Fruit fly (Drosophila melanogaster) whole organism, prepupa: ENCODE measurements around the gene Tomosyn.
A peak's percentile ranks its signal among the peaks of the same experiment; 100 is the strongest.

Experiments
- Blimp-1 ChIP-seq: fragments of 200-800 bp; sonication (Bioruptor generic); optimal IDR thresholded peaks from 3 replicates; lab custom pipeline; 2017; ENCODE audit warnings: missing biosample characterization, missing genetic modification characterization, mild to moderate bottlenecking, moderate library complexity, missing genetic modification reagents
- CG10631 ChIP-seq: fragments of 200-800 bp; sonication (Bioruptor generic); optimal IDR thresholded peaks from 2 replicates; lab custom pipeline; 2016; ENCODE audit warnings: missing biosample characterization, missing genetic modification characterization
- CG10669 ChIP-seq: fragments of 200-800 bp; sonication (Bioruptor generic); optimal IDR thresholded peaks from 3 replicates; lab custom pipeline; 2018; ENCODE audit warnings: missing biosample characterization, mild to moderate bottlenecking, missing genetic modification characterization, moderate library complexity
- CG11294 ChIP-seq: fragments of 200-800 bp; sonication (Bioruptor generic); IDR thresholded peaks from 2 replicates; pipeline ENCODE4 v1.3.6; 2022; ENCODE audit warnings: missing biosample characterization, missing genetic modification characterization
- CG11902 ChIP-seq: fragments of 200-800 bp; sonication (Bioruptor generic); optimal IDR thresholded peaks from 3 replicates; lab custom pipeline; 2016; ENCODE audit warnings: missing biosample characterization, missing genetic modification characterization
- CG16779 ChIP-seq: fragments of 200-800 bp; sonication (Bioruptor generic); optimal IDR thresholded peaks from 3 replicates; lab custom pipeline; 2017; ENCODE audit warnings: missing biosample characterization, mild to moderate bottlenecking, missing genetic modification characterization
- CG3032 ChIP-seq: fragments of 200-800 bp; optimal IDR thresholded peaks from 2 replicates; lab custom pipeline; 2019; ENCODE audit warnings: missing biosample characterization, mild to moderate bottlenecking, missing genetic modification characterization, moderate library complexity
- CG31627 ChIP-seq: fragments of 200-800 bp; sonication (Bioruptor generic); optimal IDR thresholded peaks from 3 replicates; lab custom pipeline; 2016; ENCODE audit warnings: missing biosample characterization, missing genetic modification characterization
- CG32006 ChIP-seq: fragments of 200-800 bp; sonication (Bioruptor generic); optimal IDR thresholded peaks from 3 replicates; lab custom pipeline; 2017; ENCODE audit warnings: missing biosample characterization, mild to moderate bottlenecking, missing genetic modification characterization
- CG34406 ChIP-seq: fragments of 200-800 bp; sonication (Bioruptor generic); optimal IDR thresholded peaks from 3 replicates; lab custom pipeline; 2016; ENCODE audit warnings: missing biosample characterization, missing genetic modification characterization
- CG3919 ChIP-seq: fragments of 200-800 bp; sonication (Bioruptor generic); optimal IDR thresholded peaks from 3 replicates; lab custom pipeline; 2016; ENCODE audit warnings: missing biosample characterization, missing genetic modification characterization
- CG4318 ChIP-seq: fragments of 200-800 bp; sonication (Bioruptor generic); optimal IDR thresholded peaks from 3 replicates; lab custom pipeline; 2017; ENCODE audit warnings: missing biosample characterization, mild to moderate bottlenecking, missing genetic modification characterization
- CG6163 ChIP-seq: fragments of 200-800 bp; sonication (Bioruptor generic); IDR thresholded peaks from 3 replicates; pipeline ENCODE4 v1.3.6; 2022; ENCODE audit warnings: missing biosample characterization, missing genetic modification characterization
- CG6276 ChIP-seq: fragments of 200-800 bp; sonication (Bioruptor generic); optimal IDR thresholded peaks from 2 replicates; lab custom pipeline; 2017; ENCODE audit warnings: missing biosample characterization, mild to moderate bottlenecking, missing genetic modification characterization
- CG6792 ChIP-seq: fragments of 200-800 bp; sonication (Bioruptor generic); optimal IDR thresholded peaks from 3 replicates; lab custom pipeline; 2016; ENCODE audit warnings: missing biosample characterization, missing genetic modification characterization
- CG6808 ChIP-seq: fragments of 200-800 bp; sonication (Bioruptor generic); optimal IDR thresholded peaks from 3 replicates; lab custom pipeline; 2017; ENCODE audit warnings: missing biosample characterization, missing genetic modification characterization, mild to moderate bottlenecking, moderate library complexity, missing genetic modification reagents
- CG7368 ChIP-seq: fragments of 200-800 bp; sonication (Bioruptor generic); optimal IDR thresholded peaks from 3 replicates; lab custom pipeline; 2016; ENCODE audit warnings: missing biosample characterization, missing genetic modification characterization
- CG8119 ChIP-seq: fragments of 200-800 bp; sonication (Bioruptor generic); IDR thresholded peaks from 3 replicates; pipeline ENCODE4 v1.3.6; 2022; ENCODE audit warnings: missing biosample characterization, missing genetic modification characterization
- CG8319 ChIP-seq: fragments of 200-800 bp; sonication (Bioruptor generic); optimal IDR thresholded peaks from 3 replicates; lab custom pipeline; 2016; ENCODE audit warnings: missing biosample characterization, missing genetic modification characterization
- CG9139 ChIP-seq: fragments of 200-800 bp; sonication (Bioruptor generic); optimal IDR thresholded peaks from 3 replicates; lab custom pipeline; 2017; ENCODE audit warnings: missing biosample characterization, mild to moderate bottlenecking, missing genetic modification characterization
- Eip75B ChIP-seq: fragments of 200-800 bp; sonication (Bioruptor generic); optimal IDR thresholded peaks from 3 replicates; lab custom pipeline; 2016; ENCODE audit warnings: missing biosample characterization, missing genetic modification characterization
- Eip78C ChIP-seq: fragments of 200-800 bp; sonication (Bioruptor generic); peaks from one replicate; lab custom pipeline; 2016; ENCODE audit warnings: missing biosample characterization, missing genetic modification characterization
- Eip93F ChIP-seq: fragments of 200-800 bp; sonication (Bioruptor generic); optimal IDR thresholded peaks from 2 replicates; lab custom pipeline; 2016; ENCODE audit warnings: missing biosample characterization, mild to moderate bottlenecking, missing genetic modification characterization
- Ets21C ChIP-seq: fragments of 200-800 bp; sonication (Bioruptor generic); optimal IDR thresholded peaks from 3 replicates; lab custom pipeline; 2016; ENCODE audit warnings: missing biosample characterization, missing genetic modification characterization
- Ets96B ChIP-seq: fragments of 200-800 bp; optimal IDR thresholded peaks from 2 replicates; lab custom pipeline; 2019; ENCODE audit warnings: missing biosample characterization, mild to moderate bottlenecking, missing genetic modification characterization, moderate library complexity
- Gug ChIP-seq: fragments of 200-800 bp; sonication (Bioruptor generic); IDR thresholded peaks from 2 replicates; pipeline ENCODE4 v1.3.6; 2022; ENCODE audit warnings: missing biosample characterization, missing genetic modification characterization
- Hr38 ChIP-seq: sonication (Bioruptor generic); optimal IDR thresholded peaks from 2 replicates; lab custom pipeline; 2016; ENCODE audit warnings: missing biosample characterization, missing genetic modification characterization
- Hr39 ChIP-seq: fragments of 200-800 bp; sonication (Bioruptor generic); optimal IDR thresholded peaks from 2 replicates; lab custom pipeline; 2016; ENCODE audit warnings: missing biosample characterization, missing genetic modification characterization
- Hr4 ChIP-seq: fragments of 200-800 bp; sonication (Bioruptor generic); optimal IDR thresholded peaks from 3 replicates; lab custom pipeline; 2016; ENCODE audit warnings: missing biosample characterization, missing genetic modification characterization
- Lpt ChIP-seq: fragments of 200-800 bp; sonication (Bioruptor generic); optimal IDR thresholded peaks from 3 replicates; lab custom pipeline; 2016; ENCODE audit warnings: missing biosample characterization, missing genetic modification characterization
- Met ChIP-seq: fragments of 200-800 bp; sonication (Bioruptor generic); optimal IDR thresholded peaks from 3 replicates; lab custom pipeline; 2016; ENCODE audit warnings: missing biosample characterization, missing genetic modification characterization
- OdsH ChIP-seq: fragments of 200-800 bp; sonication (Bioruptor generic); optimal IDR thresholded peaks from 3 replicates; lab custom pipeline; 2016; ENCODE audit warnings: missing biosample characterization, missing genetic modification characterization
- Sox102F ChIP-seq: fragments of 200-800 bp; sonication (Bioruptor generic); optimal IDR thresholded peaks from 2 replicates; lab custom pipeline; 2016; ENCODE audit warnings: missing biosample characterization, mild to moderate bottlenecking, missing genetic modification characterization
- Sox14 ChIP-seq: fragments of 200-800 bp; sonication (Bioruptor generic); optimal IDR thresholded peaks from 3 replicates; lab custom pipeline; 2016; ENCODE audit warnings: missing biosample characterization, missing genetic modification characterization
- Sox15 ChIP-seq: fragments of 200-800 bp; sonication (Bioruptor generic); optimal IDR thresholded peaks from 3 replicates; lab custom pipeline; 2016; ENCODE audit warnings: missing biosample characterization, missing genetic modification characterization
- achi ChIP-seq: fragments of 200-800 bp; sonication (Bioruptor generic); optimal IDR thresholded peaks from 3 replicates; lab custom pipeline; 2016; ENCODE audit warnings: missing biosample characterization, missing genetic modification characterization
- acj6 ChIP-seq: fragments of 200-800 bp; sonication (Bioruptor generic); optimal IDR thresholded peaks from 3 replicates; lab custom pipeline; 2016; ENCODE audit warnings: missing biosample characterization, missing genetic modification characterization
- dac ChIP-seq: fragments of 200-800 bp; sonication (Bioruptor generic); optimal IDR thresholded peaks from 2 replicates; lab custom pipeline; 2017; ENCODE audit warnings: missing biosample characterization, mild to moderate bottlenecking, missing genetic modification characterization
- dsx ChIP-seq: fragments of 200-800 bp; optimal IDR thresholded peaks from 3 replicates; lab custom pipeline; 2019; ENCODE audit warnings: missing biosample characterization, mild to moderate bottlenecking, missing genetic modification characterization, moderate library complexity; ENCODE audit not compliant: poor library complexity, severe bottlenecking
- eg ChIP-seq: fragments of 200-800 bp; sonication (Bioruptor generic); IDR thresholded peaks from 3 replicates; pipeline ENCODE4 v1.3.6; 2022; ENCODE audit warnings: missing biosample characterization, missing genetic modification characterization
- fd59A ChIP-seq: fragments of 200-800 bp; sonication (Bioruptor generic); optimal IDR thresholded peaks from 2 replicates; lab custom pipeline; 2017; ENCODE audit warnings: missing biosample characterization, mild to moderate bottlenecking, missing genetic modification characterization, missing genetic modification reagents
- fd85E ChIP-seq: fragments of 200-800 bp; sonication (Bioruptor generic); optimal IDR thresholded peaks from 3 replicates; lab custom pipeline; 2016; ENCODE audit warnings: missing biosample characterization, missing genetic modification characterization
- fkh ChIP-seq: fragments of 200-800 bp; sonication (Bioruptor generic); optimal IDR thresholded peaks from 3 replicates; lab custom pipeline; 2017; ENCODE audit warnings: missing biosample characterization, mild to moderate bottlenecking, missing genetic modification characterization, moderate library complexity
- lz ChIP-seq: fragments of 200-800 bp; sonication (Bioruptor generic); optimal IDR thresholded peaks from 3 replicates; lab custom pipeline; 2016; ENCODE audit warnings: missing biosample characterization, missing genetic modification characterization
- pdm3 ChIP-seq: fragments of 200-800 bp; sonication (Bioruptor generic); optimal IDR thresholded peaks from 3 replicates; lab custom pipeline; 2016; ENCODE audit warnings: missing biosample characterization, missing genetic modification characterization
- salr ChIP-seq, 2 experiments: fragments of 200-800 bp; sonication (Bioruptor generic); optimal IDR thresholded peaks; 3 replicates each; lab custom pipeline; 2016 to 2018; ENCODE audit warnings: missing biosample characterization in 2 of 2, missing genetic modification characterization in 2 of 2, mild to moderate bottlenecking in 1 of 2
- spab ChIP-seq: fragments of 200-800 bp; sonication (Bioruptor generic); optimal IDR thresholded peaks from 2 replicates; lab custom pipeline; 2017; ENCODE audit warnings: missing biosample characterization, mild to moderate bottlenecking, missing genetic modification characterization, missing genetic modification reagents
- ss ChIP-seq, 2 experiments: fragments of 200-800 bp; sonication (Bioruptor generic); optimal IDR thresholded peaks; 2 replicates in 1 of 2; 3 replicates in 1 of 2; lab custom pipeline; 2017 to 2018; ENCODE audit warnings: mild to moderate bottlenecking in 2 of 2, missing biosample characterization in 2 of 2, missing genetic modification characterization in 2 of 2, moderate library complexity in 1 of 2
- svp ChIP-seq: fragments of 200-800 bp; sonication (Bioruptor generic); peaks from one replicate; lab custom pipeline; 2016; ENCODE audit warnings: missing biosample characterization, missing genetic modification characterization
- topi ChIP-seq: fragments of 200-800 bp; sonication (Bioruptor generic); optimal IDR thresholded peaks from 3 replicates; lab custom pipeline; 2016; ENCODE audit warnings: missing biosample characterization, missing genetic modification characterization
- vri ChIP-seq: fragments of 200-800 bp; sonication (Bioruptor generic); optimal IDR thresholded peaks from 3 replicates; lab custom pipeline; 2016; ENCODE audit warnings: missing biosample characterization, mild to moderate bottlenecking, missing genetic modification characterization

The Tomosyn gene

DNA sequence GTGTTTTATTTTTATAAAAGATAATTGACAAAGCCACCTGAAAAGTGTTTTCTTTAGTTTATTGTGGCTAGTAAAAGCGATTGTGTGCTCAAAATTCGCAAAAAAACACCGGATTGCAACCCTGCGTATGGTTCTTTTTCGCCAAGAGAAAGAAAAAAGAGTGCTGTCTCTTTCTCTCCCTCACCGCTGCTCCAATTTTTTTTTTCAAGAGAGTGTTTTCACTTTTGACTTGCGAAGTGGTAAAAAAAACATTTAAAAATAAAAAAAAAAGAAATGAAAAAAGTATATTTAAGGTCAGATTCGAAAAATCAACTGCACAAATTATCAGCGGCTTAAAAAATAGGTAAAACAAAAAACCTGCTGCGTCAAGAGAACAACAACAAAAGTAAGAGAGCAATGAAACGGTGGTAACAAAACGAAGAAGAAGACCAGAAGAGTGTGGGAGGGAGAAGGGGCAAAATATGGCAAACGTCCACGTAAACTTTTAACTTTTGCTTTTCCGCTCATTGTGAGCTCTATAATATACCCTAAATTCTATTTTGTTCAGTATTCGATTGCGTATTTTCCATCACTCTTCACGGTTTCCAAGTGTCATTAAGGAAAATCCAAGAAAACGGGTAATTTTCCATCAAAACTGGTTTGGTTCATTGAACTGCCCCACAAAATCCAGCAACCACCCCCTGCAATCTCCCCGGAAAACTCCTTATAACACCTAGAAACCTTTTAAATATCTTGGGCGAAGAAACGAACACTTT lies 34.9 kb upstream of the Tomosyn start:
- TF ChIP-seq spab (GFP tag; lab: Kevin White, UChicago) (no peak), fkh (GFP tag; lab: Kevin White, UChicago) (peak; percentile 18), Eip75B (GFP tag; lab: Kevin White, UChicago) (no peak), Met (no peak), Sox14 (GFP tag; lab: Kevin White, UChicago) (peak; percentile 7), ss (GFP tag; optimal IDR thresholded peaks at IDR 0.05; lab: Kevin White, UChicago) (no peak), CG16779 (peak; percentile 69), fd59A (GFP tag; lab: Kevin White, UChicago) (no peak), svp (GFP tag; lab: Kevin White, UChicago) (peak; percentile 98), Lpt (GFP tag; lab: Kevin White, UChicago) (peak; percentile 53), CG34406 (GFP tag; lab: Kevin White, UChicago) (peak; percentile 67), dsx (GFP tag; lab: Kevin White, UChicago) (no peak), Ets21C (GFP tag; lab: Kevin White, UChicago) (no peak), CG3032 (tag; lab: Kevin White, UChicago) (peak; percentile 11), CG10631 (GFP tag; lab: Kevin White, UChicago) (no peak), Eip93F (no peak), CG6808 (GFP tag; lab: Kevin White, UChicago) (no peak), Eip78C (GFP tag; lab: Kevin White, UChicago) (no peak), Sox102F (GFP tag; lab: Kevin White, UChicago) (no peak), CG8119 (GFP tag; lab: Robert Waterston, UW) (peak; percentile 65), CG31627 (GFP tag; lab: Kevin White, UChicago) (no peak), Sox15 (GFP tag; lab: Kevin White, UChicago) (no peak), CG8319 (GFP tag; lab: Kevin White, UChicago) (no peak), CG6163 (GFP tag; lab: Robert Waterston, UW) (peak; percentile 63; the same call in 2 of the 3 replicates), topi (peak; percentile 80), lz (GFP tag; lab: Kevin White, UChicago) (peak; percentile 29), CG11902 (GFP tag; lab: Kevin White, UChicago) (no peak), Hr4 (GFP tag; lab: Kevin White, UChicago) (no peak), CG10669 (GFP tag; lab: Kevin White, UChicago) (no peak), salr (GFP tag; optimal IDR thresholded peaks at IDR 0.05; lab: Kevin White, UChicago) (no peak), achi (no peak), Hr39 (no peak), OdsH (no peak), vri (GFP tag; lab: Kevin White, UChicago) (peak; percentile 79), pdm3 (GFP tag; lab: Kevin White, UChicago) (no peak), CG6792 (GFP tag; lab: Kevin White, UChicago) (peak; percentile 52), Ets96B (tag; lab: Kevin White, UChicago) (peak; percentile 11), CG6276 (GFP tag; lab: Kevin White, UChicago) (peak; percentile 63), Blimp-1 (GFP tag; lab: Kevin White, UChicago) (peak; percentile 66), Hr38 (GFP tag; lab: Kevin White, UChicago) (no peak), CG11294 (GFP tag; lab: Robert Waterston, UW) (no peak), CG9139 (GFP tag; lab: Kevin White, UChicago) (no peak), CG7368 (GFP tag; lab: Kevin White, UChicago) (no peak), CG32006 (GFP tag; lab: Kevin White, UChicago) (no peak), eg (peak; percentile 59; the same call in 2 of the 3 replicates), Gug (GFP tag; lab: Robert Waterston, UW) (no peak), dac (no peak), CG4318 (GFP tag; lab: Kevin White, UChicago) (no peak), CG3919 (GFP tag; lab: Kevin White, UChicago) (no peak), acj6 (GFP tag; lab: Kevin White, UChicago) (no peak), fd85E (GFP tag; lab: Kevin White, UChicago) (no peak)
